Worm (Caenorhabditis elegans) whole organism, young adult: ENCODE measurements around the gene T24A6.7.

Experiments
- C06A6.2 ChIP-seq: fragments of 200-800 bp; sonication (Bioruptor generic); conservative IDR thresholded peaks from 2 replicates; pipeline ENCODE4 v1.3.6; 2022; ENCODE audit warnings: missing genetic modification characterization, missing compliant biosample characterization
- aptf-3 ChIP-seq: fragments of 200-800 bp; sonication (Bioruptor generic); IDR thresholded peaks from 2 replicates; pipeline ENCODE4 v1.3.6; 2022; ENCODE audit warnings: missing genetic modification characterization, missing compliant biosample characterization
- ekl-4 ChIP-seq: fragments of 200-800 bp; sonication (Bioruptor generic); IDR thresholded peaks from 2 replicates; pipeline ENCODE4 v1.3.6; 2022; ENCODE audit warnings: missing genetic modification reagents, missing genetic modification characterization, missing compliant biosample characterization
- gei-17 ChIP-seq: fragments of 200-800 bp; sonication (Bioruptor generic); optimal IDR thresholded peaks from 2 replicates; lab custom pipeline; 2018; ENCODE audit warnings: mild to moderate bottlenecking, missing genetic modification characterization, missing compliant biosample characterization
- lin-26 ChIP-seq: fragments of 200-800 bp; sonication (Bioruptor generic); IDR thresholded peaks from 2 replicates; pipeline ENCODE4 v1.3.6; 2022; ENCODE audit warnings: missing genetic modification reagents, missing genetic modification characterization, missing compliant biosample characterization
- nfyb-1 ChIP-seq: fragments of 200-800 bp; sonication (Bioruptor generic); IDR thresholded peaks from 2 replicates; pipeline ENCODE4 v1.3.6; 2022; ENCODE audit warnings: missing genetic modification reagents, missing genetic modification characterization, missing compliant biosample characterization
- pha-4 ChIP-seq: fragments of 150-350 bp; sonication (generic microtip); optimal IDR thresholded peaks from 2 replicates; lab custom pipeline; 2014; ENCODE audit warnings: missing biosample characterization, missing genetic modification reagents, missing genetic modification characterization
- sptf-2 ChIP-seq: fragments of 200-800 bp; sonication (Bioruptor generic); optimal IDR thresholded peaks from 2 replicates; lab custom pipeline; 2018; ENCODE audit warnings: mild to moderate bottlenecking, missing genetic modification characterization, missing compliant biosample characterization
- tlf-1 ChIP-seq: fragments of 200-800 bp; sonication (Bioruptor generic); optimal IDR thresholded peaks from 2 replicates; lab custom pipeline; 2018; ENCODE audit warnings: mild to moderate bottlenecking, missing genetic modification characterization, missing compliant biosample characterization
- unc-62 ChIP-seq: fragments of 150-350 bp; optimal IDR thresholded peaks from 2 replicates; lab custom pipeline; 2014; ENCODE audit warnings: missing biosample characterization, missing genetic modification reagents, missing genetic modification characterization

DNA sequence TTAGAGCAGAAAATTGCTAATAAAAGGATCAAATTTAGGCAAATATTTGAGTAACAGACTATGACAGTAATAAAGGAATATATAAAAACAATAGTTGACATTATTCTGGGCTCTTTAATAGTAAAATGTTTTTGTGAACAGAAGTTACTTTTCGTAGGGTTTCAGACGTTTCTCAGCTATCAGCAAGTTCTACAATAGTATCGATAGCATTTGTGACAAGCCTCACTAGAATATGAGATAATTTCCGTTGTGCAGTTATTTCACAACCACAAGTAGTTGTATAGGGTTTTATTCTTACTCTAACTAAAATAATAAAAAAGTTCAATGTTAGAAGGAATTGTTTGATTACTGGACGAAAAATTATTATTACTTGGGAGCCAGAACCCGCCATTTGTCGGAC, 21.4 kb downstream of the T24A6.7 start, which contains the start of gene srbc-68:
- TF ChIP-seq nfyb-1 (no peak), tlf-1 (no peak), unc-62 (GFP tag; lab: Kevin White, UChicago) (no peak), C06A6.2 (no peak), aptf-3 (no peak), sptf-2 (GFP tag; lab: Kevin White, UChicago) (no peak), gei-17 (no peak), ekl-4 (GFP tag; lab: Robert Waterston, UW) (no peak), lin-26 (GFP tag; lab: Robert Waterston, UW) (no peak), pha-4 (tag; lab: Kevin White, UChicago) (no peak)
